Fruit fly (Drosophila melanogaster): ENCODE results near the gene Npc2b.

The Npc2b gene

dm6 chr3R:14041036-14041435 lies 48.3 kb upstream of the Npc2b start (continued):
- TF ChIP-seq caup (GFP tag; optimal IDR thresholded peaks at IDR 0.05; ENCODE audit: severe bottlenecking) = no peak
- no peak for TF ChIP-seq CG6654 (GFP tag; optimal IDR thresholded peaks at IDR 0.05)
- no peak for TF ChIP-seq crc (GFP tag; optimal IDR thresholded peaks at IDR 0.05)
- peak; percentile 24; the same call in 1 of the 2 replicates for TF ChIP-seq lmd (GFP tag; IDR thresholded peaks at IDR 0.05)
- TF ChIP-seq Aef1 (GFP tag; IDR thresholded peaks at IDR 0.05) = 0 out of 3 replicates have a peak, but pooled peaks have one; percentile 13
- TF ChIP-seq shn (GFP tag; optimal IDR thresholded peaks at IDR 0.05) = no peak
- no peak for TF ChIP-seq CG6854 (GFP tag; optimal IDR thresholded peaks at IDR 0.05)
- peak in 1 of 2 experiments; percentile 42 for TF ChIP-seq Hr51 (GFP tag; optimal IDR thresholded peaks at IDR 0.05)
- TF ChIP-seq grau (tag; optimal IDR thresholded peaks at IDR 0.05) = peak; percentile 52
- peak; percentile 13 for TF ChIP-seq CG10209 (GFP tag; optimal IDR thresholded peaks at IDR 0.05)
- TF ChIP-seq CG15696 (tag; optimal IDR thresholded peaks at IDR 0.05) = no peak
- TF ChIP-seq CG17361 (GFP tag; IDR thresholded peaks at IDR 0.05) = 0 out of 3 replicates have a peak, but pooled peaks have one; percentile 20
- peak; percentile 16 for TF ChIP-seq Ssrp (tag; optimal IDR thresholded peaks at IDR 0.05)
- no peak for TF ChIP-seq CG8359 (GFP tag; optimal IDR thresholded peaks at IDR 0.05; ENCODE audit: borderline replicate concordance)
- TF ChIP-seq gsb-n (tag; optimal IDR thresholded peaks at IDR 0.05) = peak; percentile 24
- no peak for TF ChIP-seq CG1233 (GFP tag; optimal IDR thresholded peaks at IDR 0.05)
- TF ChIP-seq CG17385 (GFP tag; optimal IDR thresholded peaks at IDR 0.05) = peak; percentile 14
- TF ChIP-seq CG7963 (GFP tag; IDR thresholded peaks at IDR 0.05; ENCODE audit: partially characterized antibody) = no peak
- no peak for TF ChIP-seq MTF-1 (GFP tag; optimal IDR thresholded peaks at IDR 0.05; ENCODE audit: borderline replicate concordance)
- TF ChIP-seq klu (GFP tag; IDR thresholded peaks at IDR 0.05) = no peak
- no peak for TF ChIP-seq wdn (GFP tag; IDR thresholded peaks at IDR 0.05)
- TF ChIP-seq Vsx1 (GFP tag; optimal IDR thresholded peaks at IDR 0.05) = no peak
- TF ChIP-seq Neu2 (GFP tag; optimal IDR thresholded peaks at IDR 0.05; ENCODE audit: borderline replicate concordance) = no peak
- TF ChIP-seq CG7372 (GFP tag; IDR thresholded peaks at IDR 0.05) = no peak
- TF ChIP-seq CG10147 (GFP tag; optimal IDR thresholded peaks at IDR 0.05) = no peak
- no peak for TF ChIP-seq Camta (GFP tag; optimal IDR thresholded peaks at IDR 0.05)
- no peak for TF ChIP-seq Taf1 (GFP tag; IDR thresholded peaks at IDR 0.05)
- 0 out of 3 replicates have a peak, but pooled peaks have one; percentile 53 for TF ChIP-seq CG2199 (GFP tag; IDR thresholded peaks at IDR 0.05)
- TF ChIP-seq ac (GFP tag; optimal IDR thresholded peaks at IDR 0.05) = peak; percentile 14
- TF ChIP-seq Xbp1 (GFP tag; optimal IDR thresholded peaks at IDR 0.05) = peak; percentile 45
- TF ChIP-seq CG12769 (tag; optimal IDR thresholded peaks at IDR 0.05) = peak; percentile 58
- TF ChIP-seq CG18262 (tag; optimal IDR thresholded peaks at IDR 0.05) = peak; percentile 12
- no peak for TF ChIP-seq vnd (GFP tag; IDR thresholded peaks at IDR 0.05; ENCODE audit: partially characterized antibody)
- TF ChIP-seq CG8944 (GFP tag; optimal IDR thresholded peaks at IDR 0.05) = no peak
- no peak for TF ChIP-seq CG8290 (GFP tag; optimal IDR thresholded peaks at IDR 0.05)
- TF ChIP-seq CG8290 (tag; optimal IDR thresholded peaks at IDR 0.05) = peak in 1 of 2 experiments; percentile 59
- TF ChIP-seq CG32532 (GFP tag; IDR thresholded peaks at IDR 0.05) = peak; percentile 49
- peak; percentile 60 for TF ChIP-seq slbo (GFP tag; IDR thresholded peaks at IDR 0.05)
- TF ChIP-seq CG12299 (tag; optimal IDR thresholded peaks at IDR 0.05) = no peak
- no peak for TF ChIP-seq CG10321 (GFP tag; IDR thresholded peaks at IDR 0.05)
- TF ChIP-seq h (optimal IDR thresholded peaks at IDR 0.05) = no peak
- TF ChIP-seq zen (tag; optimal IDR thresholded peaks at IDR 0.05) = peak; percentile 15
- no peak for TF ChIP-seq Atf-2 (GFP tag; optimal IDR thresholded peaks at IDR 0.05)
- TF ChIP-seq CG30403 (GFP tag; optimal IDR thresholded peaks at IDR 0.05) = no peak
- peak; percentile 51; the same call in 1 of the 2 replicates for TF ChIP-seq Rfx (GFP tag; IDR thresholded peaks at IDR 0.05)
- no peak for TF ChIP-seq CG3163 (GFP tag; optimal IDR thresholded peaks at IDR 0.05)
- TF ChIP-seq Med (GFP tag) = peak; percentile 82
- no peak for TF ChIP-seq CG18011 (GFP tag; optimal IDR thresholded peaks at IDR 0.05)
- peak; percentile 56 for TF ChIP-seq dmrt11E (tag; optimal IDR thresholded peaks at IDR 0.05)
- no peak for TF ChIP-seq kay (GFP tag; optimal IDR thresholded peaks at IDR 0.05)
- no peak for TF ChIP-seq CG34422 (GFP tag; IDR thresholded peaks at IDR 0.05)

Data from whole organism, embryonic.